Fruit fly (Drosophila melanogaster) whole organism, embryonic: Measurements from ENCODE around the gene gpp.

Experiments
- Aef1 ChIP-seq: fragments of 200-800 bp; sonication (Bioruptor generic); IDR thresholded peaks from 3 replicates; pipeline ENCODE4 v1.3.6; 2022; ENCODE audit warnings: missing biosample characterization, missing genetic modification characterization
- CG11504 ChIP-seq: fragments of 200-800 bp; sonication (Bioruptor generic); optimal IDR thresholded peaks from 3 replicates; lab custom pipeline; 2019; ENCODE audit warnings: missing biosample characterization, mild to moderate bottlenecking, missing genetic modification characterization, moderate library complexity
- CG12104 ChIP-seq: fragments of 200-800 bp; sonication (Bioruptor generic); optimal IDR thresholded peaks from 3 replicates; lab custom pipeline; 2016; ENCODE audit warnings: missing biosample characterization, missing genetic modification characterization
- CG13624 ChIP-seq: fragments of 200-800 bp; sonication (Bioruptor generic); optimal IDR thresholded peaks from 2 replicates; lab custom pipeline; 2016; ENCODE audit warnings: missing biosample characterization, missing genetic modification characterization
- CG15011 ChIP-seq: fragments of 200-800 bp; sonication (Bioruptor generic); optimal IDR thresholded peaks from 3 replicates; lab custom pipeline; 2018; ENCODE audit warnings: missing biosample characterization, mild to moderate bottlenecking, missing genetic modification characterization
- CG15479 ChIP-seq: fragments of 200-800 bp; sonication (Bioruptor generic); optimal IDR thresholded peaks from 3 replicates; lab custom pipeline; 2019; ENCODE audit warnings: missing biosample characterization, mild to moderate bottlenecking, missing genetic modification characterization, moderate library complexity
- CG15514 ChIP-seq: fragments of 200-800 bp; sonication (Bioruptor generic); optimal IDR thresholded peaks from 3 replicates; lab custom pipeline; 2017; ENCODE audit warnings: missing biosample characterization, missing genetic modification characterization, mild to moderate bottlenecking, moderate library complexity, missing genetic modification reagents
- CG15696 ChIP-seq: fragments of 200-800 bp; sonication (Bioruptor generic); optimal IDR thresholded peaks from 2 replicates; lab custom pipeline; 2019; ENCODE audit warnings: missing biosample characterization, mild to moderate bottlenecking, missing genetic modification characterization, moderate library complexity
- CG17612 ChIP-seq: fragments of 200-800 bp; sonication (Bioruptor generic); IDR thresholded peaks from 2 replicates; pipeline ENCODE4 v1.3.6; 2022; ENCODE audit warnings: missing biosample characterization, missing genetic modification characterization
- CG30431 ChIP-seq: fragments of 200-800 bp; sonication (Bioruptor generic); optimal IDR thresholded peaks from 2 replicates; lab custom pipeline; 2017; ENCODE audit warnings: missing biosample characterization, missing genetic modification characterization
- CG32767 ChIP-seq: fragments of 200-800 bp; sonication (Bioruptor generic); IDR thresholded peaks from 2 replicates; pipeline ENCODE4 v1.3.6; 2022; ENCODE audit warnings: missing biosample characterization, missing genetic modification characterization
- CG34422 ChIP-seq: fragments of 200-800 bp; sonication (Bioruptor generic); IDR thresholded peaks from 3 replicates; pipeline ENCODE4 v1.3.6; 2022; ENCODE audit warnings: missing biosample characterization, missing genetic modification characterization
- CG3995 ChIP-seq: fragments of 200-800 bp; sonication (Bioruptor generic); optimal IDR thresholded peaks from 3 replicates; lab custom pipeline; 2016; ENCODE audit warnings: missing biosample characterization, missing genetic modification characterization
- CG42726 ChIP-seq: fragments of 200-800 bp; sonication (Bioruptor generic); IDR thresholded peaks from 2 replicates; pipeline ENCODE4 v1.3.6; 2022; ENCODE audit warnings: missing biosample characterization, missing genetic modification characterization; ENCODE audit not compliant: partially characterized antibody
- CG43689 ChIP-seq: fragments of 200-800 bp; sonication (Bioruptor generic); IDR thresholded peaks from 2 replicates; pipeline ENCODE4 v1.3.6; 2022; ENCODE audit warnings: missing biosample characterization, missing genetic modification characterization
- CG4730 ChIP-seq: fragments of 200-800 bp; sonication (Bioruptor generic); IDR thresholded peaks from 2 replicates; pipeline ENCODE4 v1.3.6; 2022; ENCODE audit warnings: missing biosample characterization, missing genetic modification characterization
- CG4820 ChIP-seq: fragments of 200-800 bp; sonication (Bioruptor generic); optimal IDR thresholded peaks from 3 replicates; lab custom pipeline; 2016; ENCODE audit warnings: missing biosample characterization, missing genetic modification characterization
- CG8924 ChIP-seq: fragments of 200-800 bp; optimal IDR thresholded peaks from 3 replicates; lab custom pipeline; 2019; ENCODE audit warnings: missing biosample characterization, mild to moderate bottlenecking, missing genetic modification characterization, moderate library complexity
- CG9215 ChIP-seq: fragments of 200-800 bp; sonication (Bioruptor generic); IDR thresholded peaks from 2 replicates; pipeline ENCODE4 v1.3.6; 2022; ENCODE audit warnings: missing biosample characterization, missing genetic modification characterization
- CkIIα-i1 ChIP-seq: fragments of 200-800 bp; sonication (Bioruptor generic); IDR thresholded peaks from 2 replicates; pipeline ENCODE4 v1.3.6; 2022; ENCODE audit warnings: missing biosample characterization, missing genetic modification characterization
- Dad ChIP-seq: fragments of 200-800 bp; sonication (Bioruptor generic); optimal IDR thresholded peaks from 3 replicates; lab custom pipeline; 2016; ENCODE audit warnings: missing biosample characterization, missing genetic modification characterization
- ERR ChIP-seq: fragments of 200-800 bp; sonication (Bioruptor generic); optimal IDR thresholded peaks from 2 replicates; lab custom pipeline; 2016; ENCODE audit warnings: missing biosample characterization, missing genetic modification characterization
- HLH54F ChIP-seq: fragments of 200-800 bp; sonication (Bioruptor generic); optimal IDR thresholded peaks from 3 replicates; lab custom pipeline; 2016; ENCODE audit warnings: missing biosample characterization, missing genetic modification characterization
- Kr ChIP-seq: fragments of 200-800 bp; sonication (Bioruptor generic); optimal IDR thresholded peaks from 2 replicates; lab custom pipeline; 2017; ENCODE audit warnings: missing biosample characterization, mild to moderate bottlenecking, missing genetic modification characterization
- MBD-R2 ChIP-seq: fragments of 200-800 bp; sonication (Bioruptor generic); IDR thresholded peaks from 2 replicates; pipeline ENCODE4 v1.3.6; 2022; ENCODE audit warnings: missing biosample characterization, missing genetic modification characterization
- Mad ChIP-seq: fragments of 200-800 bp; sonication (Bioruptor generic); optimal IDR thresholded peaks from 2 replicates; lab custom pipeline; 2016; ENCODE audit warnings: missing biosample characterization, missing genetic modification characterization
- Mrtf ChIP-seq: fragments of 200-800 bp; sonication (Bioruptor generic); IDR thresholded peaks from 3 replicates; pipeline ENCODE4 v1.3.6; 2022; ENCODE audit warnings: missing biosample characterization, missing genetic modification characterization
- NC2β ChIP-seq: fragments of 200-800 bp; sonication (Bioruptor generic); optimal IDR thresholded peaks from 2 replicates; lab custom pipeline; 2016; ENCODE audit warnings: missing biosample characterization, missing genetic modification characterization
- NK7.1 ChIP-seq: fragments of 200-800 bp; sonication (Bioruptor generic); optimal IDR thresholded peaks from 3 replicates; lab custom pipeline; 2016; ENCODE audit warnings: missing biosample characterization, missing genetic modification characterization
- NfI ChIP-seq: fragments of 200-800 bp; sonication (Bioruptor generic); optimal IDR thresholded peaks from 3 replicates; lab custom pipeline; 2018; ENCODE audit warnings: missing biosample characterization, mild to moderate bottlenecking, missing genetic modification characterization, moderate library complexity
- Oaz ChIP-seq: fragments of 200-800 bp; sonication (Bioruptor generic); IDR thresholded peaks from 2 replicates; pipeline ENCODE4 v1.3.6; 2022; ENCODE audit warnings: missing biosample characterization, missing genetic modification characterization
- Pdp1 ChIP-seq, 2 experiments: fragments of 200-800 bp; sonication (Bioruptor generic); optimal IDR thresholded peaks; 3 replicates each; lab custom pipeline; 2016; ENCODE audit warnings: missing biosample characterization in 2 of 2, missing genetic modification characterization in 2 of 2, mild to moderate bottlenecking in 1 of 2, moderate library complexity in 1 of 2
- Sin3A ChIP-seq: fragments of >200 bp; optimal IDR thresholded peaks from 2 replicates; lab custom pipeline; 2018
- Sry-β ChIP-seq: fragments of 200-800 bp; sonication (Bioruptor generic); optimal IDR thresholded peaks from 2 replicates; lab custom pipeline; 2018; ENCODE audit warnings: missing biosample characterization, mild to moderate bottlenecking, missing genetic modification characterization, moderate library complexity
- ase ChIP-seq: fragments of 200-800 bp; sonication (Bioruptor generic); IDR thresholded peaks from 3 replicates; pipeline ENCODE4 v1.3.6; 2022; ENCODE audit warnings: missing biosample characterization, missing genetic modification characterization
- bcd ChIP-seq: fragments of 200-800 bp; sonication (Bioruptor generic); optimal IDR thresholded peaks from 2 replicates; lab custom pipeline; 2017; ENCODE audit warnings: missing biosample characterization, mild to moderate bottlenecking, missing genetic modification characterization
- ewg ChIP-seq: fragments of 200-800 bp; sonication (Bioruptor generic); optimal IDR thresholded peaks from 3 replicates; lab custom pipeline; 2017; ENCODE audit warnings: mild to moderate bottlenecking, missing biosample characterization, missing genetic modification reagents, missing genetic modification characterization
- gro ChIP-seq: fragments of 200-800 bp; sonication (Bioruptor generic); optimal IDR thresholded peaks from 2 replicates; lab custom pipeline; 2016; ENCODE audit warnings: missing biosample characterization, missing genetic modification characterization
- gt ChIP-seq: fragments of 200-800 bp; sonication (Bioruptor generic); IDR thresholded peaks from 2 replicates; pipeline ENCODE4 v1.3.6; 2022; ENCODE audit warnings: missing biosample characterization, missing genetic modification characterization
- hb ChIP-seq: fragments of 200-800 bp; sonication (Bioruptor generic); IDR thresholded peaks from 3 replicates; pipeline ENCODE4 v1.3.6; 2022; ENCODE audit warnings: missing biosample characterization, missing genetic modification characterization; ENCODE audit not compliant: partially characterized antibody
- jumu ChIP-seq: fragments of 200-800 bp; sonication (Bioruptor generic); optimal IDR thresholded peaks from 3 replicates; lab custom pipeline; 2016; ENCODE audit warnings: missing biosample characterization, missing genetic modification characterization
- lbe ChIP-seq: fragments of 200-800 bp; sonication (Bioruptor generic); optimal IDR thresholded peaks from 2 replicates; lab custom pipeline; 2016; ENCODE audit warnings: missing biosample characterization, mild to moderate bottlenecking, missing genetic modification characterization
- odd ChIP-seq: fragments of 200-800 bp; sonication (Bioruptor generic); optimal IDR thresholded peaks from 2 replicates; lab custom pipeline; 2017; ENCODE audit warnings: missing biosample characterization, mild to moderate bottlenecking, missing genetic modification characterization
- ro ChIP-seq: fragments of 200-800 bp; sonication (Bioruptor generic); IDR thresholded peaks from 2 replicates; pipeline ENCODE4 v1.3.6; 2022; ENCODE audit warnings: missing biosample characterization, missing genetic modification characterization
- tgo ChIP-seq: fragments of 200-800 bp; sonication (Bioruptor generic); IDR thresholded peaks from 3 replicates; pipeline ENCODE4 v1.3.6; 2022; ENCODE audit warnings: missing biosample characterization, missing genetic modification characterization
- wor ChIP-seq: fragments of 200-800 bp; sonication (Bioruptor generic); IDR thresholded peaks from 2 replicates; pipeline ENCODE4 v1.3.6; 2022; ENCODE audit warnings: missing biosample characterization, missing genetic modification characterization
- zen ChIP-seq: fragments of 200-800 bp; sonication (Bioruptor generic); optimal IDR thresholded peaks from 3 replicates; lab custom pipeline; 2018; ENCODE audit warnings: missing biosample characterization, mild to moderate bottlenecking, missing genetic modification characterization, moderate library complexity
- zen2 ChIP-seq: fragments of 200-800 bp; sonication (Bioruptor generic); IDR thresholded peaks from 3 replicates; pipeline ENCODE4 v1.3.6; 2022; ENCODE audit warnings: missing biosample characterization, missing genetic modification characterization; ENCODE audit not compliant: partially characterized antibody
- zf30C ChIP-seq: fragments of 200-800 bp; sonication (Bioruptor generic); optimal IDR thresholded peaks from 3 replicates; lab custom pipeline; 2018; ENCODE audit warnings: missing biosample characterization, mild to moderate bottlenecking, missing genetic modification characterization
- zfh2 ChIP-seq: fragments of 200-800 bp; sonication (Bioruptor generic); optimal IDR thresholded peaks from 2 replicates; lab custom pipeline; 2016; ENCODE audit warnings: missing biosample characterization, missing genetic modification characterization

The gpp gene

DNA sequence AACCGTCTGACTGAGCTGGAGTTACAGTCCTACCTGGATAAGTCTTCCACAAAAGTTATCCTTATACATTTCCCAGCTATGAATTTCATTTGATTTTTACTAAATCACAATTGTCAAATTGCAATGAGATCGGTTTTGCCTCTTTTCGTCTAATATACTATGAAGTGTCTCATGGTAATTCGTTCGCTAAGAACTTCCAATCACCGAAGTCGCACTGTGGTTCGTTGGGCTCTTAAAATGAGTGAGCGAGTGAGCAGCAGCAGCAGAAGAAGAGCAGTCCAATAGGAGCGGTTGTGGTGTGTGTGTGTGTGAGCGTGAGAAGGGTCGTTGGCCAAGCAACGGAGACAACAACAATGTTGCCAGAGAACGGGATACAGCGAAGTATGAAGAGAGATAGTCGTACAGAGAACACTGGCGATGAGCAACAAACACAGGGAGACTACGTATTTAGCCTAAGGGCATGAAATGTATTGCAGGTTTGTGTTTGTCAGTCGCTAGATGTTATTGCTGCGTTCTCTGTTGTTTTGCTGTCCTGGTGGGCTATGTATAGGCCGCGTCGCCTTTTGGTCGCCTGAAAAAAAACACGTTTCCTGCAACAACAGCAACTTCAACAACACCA lies 17.4 kb downstream of the gpp start (continued):
- TF ChIP-seq CG32767 (peak; percentile 83), CG8924 (tag; lab: Kevin White, UChicago) (peak; percentile 93), ase (GFP tag; lab: Robert Waterston, UW) (peak; percentile 76), Pdp1 (GFP tag; optimal IDR thresholded peaks at IDR 0.05; lab: Kevin White, UChicago) (peak; percentile 89 to 95), odd (GFP tag; lab: Kevin White, UChicago) (peak; percentile 87), gt (peak; percentile 76), MBD-R2 (GFP tag; lab: Robert Waterston, UW) (peak; percentile 80; the same call in 1 of the 2 replicates), hb (GFP tag; lab: Robert Waterston, UW) (no peak), ERR (peak; percentile 91), Sin3A (lab: Kevin White, UChicago) (no peak), Kr (GFP tag; lab: Kevin White, UChicago) (peak; percentile 53), NC2β (GFP tag; lab: Kevin White, UChicago) (peak; percentile 85), ewg (GFP tag; lab: Kevin White, UChicago) (peak; percentile 79), CG15514 (GFP tag; lab: Kevin White, UChicago) (peak; percentile 84), CG34422 (GFP tag; lab: Robert Waterston, UW) (peak; percentile 86), CG15479 (GFP tag; lab: Kevin White, UChicago) (peak; percentile 27), Aef1 (GFP tag; lab: Robert Waterston, UW) (peak; percentile 85), CG9215 (peak; percentile 83), CG13624 (GFP tag; lab: Kevin White, UChicago) (peak; percentile 94), HLH54F (GFP tag; lab: Kevin White, UChicago) (peak; percentile 91), zen (tag; lab: Kevin White, UChicago) (peak; percentile 89), CG15011 (GFP tag; lab: Kevin White, UChicago) (peak; percentile 76), Dad (peak; percentile 85), CG15696 (peak; percentile 81), CG43689 (GFP tag; lab: Robert Waterston, UW) (peak; percentile 65; the same call in 1 of the 2 replicates), tgo (peak; percentile 89), CG4820 (GFP tag; lab: Kevin White, UChicago) (peak; percentile 87), NfI (peak; percentile 93), CG4730 (peak; percentile 85), zen2 (GFP tag; lab: Robert Waterston, UW) (no peak), NK7.1 (GFP tag; lab: Kevin White, UChicago) (peak; percentile 89), CG12104 (peak; percentile 70), Oaz (GFP tag; lab: Robert Waterston, UW) (peak; percentile 73), CG17612 (GFP tag; lab: Robert Waterston, UW) (peak; percentile 72; the same call in 1 of the 2 replicates), ro (GFP tag; lab: Robert Waterston, UW) (peak; percentile 73; the same call in 1 of the 2 replicates), Sry-β (GFP tag; lab: Kevin White, UChicago) (peak; percentile 41), wor (peak; percentile 88), zf30C (GFP tag; lab: Kevin White, UChicago) (no peak), CG42726 (GFP tag; lab: Robert Waterston, UW) (no peak), CkIIα-i1 (0 out of 2 replicates have a peak, but pooled peaks have one; percentile 34), CG11504 (tag; lab: Kevin White, UChicago) (peak; percentile 89), zfh2 (GFP tag; lab: Kevin White, UChicago) (peak; percentile 93), CG3995 (GFP tag; lab: Kevin White, UChicago) (peak; percentile 76), Mrtf (GFP tag; lab: Robert Waterston, UW) (peak; percentile 86), CG30431 (peak; percentile 92), lbe (peak; percentile 97), bcd (GFP tag; lab: Kevin White, UChicago) (peak; percentile 91), jumu (GFP tag; lab: Kevin White, UChicago) (peak; percentile 94), Mad (GFP tag; lab: Kevin White, UChicago) (peak; percentile 90), gro (peak; percentile 96)
